Fruit fly (Drosophila melanogaster): ENCODE measurements around the gene Archease.
A peak's percentile ranks its signal among the peaks of the same experiment; 100 is the strongest.

Gene Archease

dm6 chr3R:21703346-21703745 is 40.6 kb upstream of the Archease start (continued):
- peak in 1 of 2 experiments; percentile 6 for TF ChIP-seq bsh (GFP tag; optimal IDR thresholded peaks at IDR 0.05)
- TF ChIP-seq CG13624 (GFP tag; optimal IDR thresholded peaks at IDR 0.05) = no peak
- TF ChIP-seq CkIIα-i1 (GFP tag; IDR thresholded peaks at IDR 0.05) = no peak
- TF ChIP-seq zen2 (GFP tag; IDR thresholded peaks at IDR 0.05; ENCODE audit: partially characterized antibody) = no peak
- no peak for TF ChIP-seq sim (GFP tag; IDR thresholded peaks at IDR 0.05)
- TF ChIP-seq caup (GFP tag; optimal IDR thresholded peaks at IDR 0.05; ENCODE audit: severe bottlenecking) = no peak
- peak; percentile 32 for TF ChIP-seq fd96Cb (tag; optimal IDR thresholded peaks at IDR 0.05)
- TF ChIP-seq repo (GFP tag; optimal IDR thresholded peaks at IDR 0.05) = no peak
- TF ChIP-seq vfl (GFP tag; optimal IDR thresholded peaks at IDR 0.05) = no peak
- no peak for TF ChIP-seq wdn (GFP tag; IDR thresholded peaks at IDR 0.05)
- TF ChIP-seq Six4 (GFP tag; optimal IDR thresholded peaks at IDR 0.05) = no peak
- no peak for TF ChIP-seq Camta (GFP tag; optimal IDR thresholded peaks at IDR 0.05)
- TF ChIP-seq CG7357 (GFP tag; IDR thresholded peaks at IDR 0.05) = no peak
- TF ChIP-seq Ets65A (GFP tag) = no peak
- no peak for TF ChIP-seq Antp (GFP tag; optimal IDR thresholded peaks at IDR 0.05)
- TF ChIP-seq CG17361 (GFP tag; IDR thresholded peaks at IDR 0.05) = 0 out of 3 replicates have a peak, but pooled peaks have one; percentile 25
- TF ChIP-seq Pdp1 (GFP tag; optimal IDR thresholded peaks at IDR 0.05) = no peak
- no peak for TF ChIP-seq CG34422 (GFP tag; IDR thresholded peaks at IDR 0.05)
- TF ChIP-seq salm (tag; optimal IDR thresholded peaks at IDR 0.05) = no peak
- no peak for TF ChIP-seq CG13775 (GFP tag; optimal IDR thresholded peaks at IDR 0.05)
- no peak for TF ChIP-seq CG31224 (GFP tag; IDR thresholded peaks at IDR 0.05)
- TF ChIP-seq CG6175 (GFP tag; IDR thresholded peaks at IDR 0.05) = no peak
- no peak for TF ChIP-seq CG1233 (GFP tag; optimal IDR thresholded peaks at IDR 0.05)
- TF ChIP-seq eve (GFP tag; optimal IDR thresholded peaks at IDR 0.05) = peak in 1 of 2 experiments; percentile 28
- TF ChIP-seq CG6854 (GFP tag; optimal IDR thresholded peaks at IDR 0.05) = no peak
- no peak for TF ChIP-seq CG13123 (GFP tag; optimal IDR thresholded peaks at IDR 0.05)
- TF ChIP-seq pfk (GFP tag; optimal IDR thresholded peaks at IDR 0.05) = no peak
- TF ChIP-seq gro (GFP tag; optimal IDR thresholded peaks at IDR 0.05) = no peak
- no peak for TF ChIP-seq Myb (GFP tag; optimal IDR thresholded peaks at IDR 0.05)
- TF ChIP-seq CG14050 (GFP tag; IDR thresholded peaks at IDR 0.05) = no peak
- TF ChIP-seq CG14860 (GFP tag; IDR thresholded peaks at IDR 0.05; ENCODE audit: partially characterized antibody) = no peak
- TF ChIP-seq sc (optimal IDR thresholded peaks at IDR 0.05) = no peak
- no peak for TF ChIP-seq sc (GFP tag; optimal IDR thresholded peaks at IDR 0.05)
- no peak for TF ChIP-seq CG7556 (GFP tag; optimal IDR thresholded peaks at IDR 0.05)
- TF ChIP-seq ro (GFP tag; IDR thresholded peaks at IDR 0.05) = no peak
- no peak for TF ChIP-seq CG11560 (tag; IDR thresholded peaks at IDR 0.05)
- TF ChIP-seq run (tag; optimal IDR thresholded peaks at IDR 0.05) = no peak
- TF ChIP-seq CG10267 (tag; optimal IDR thresholded peaks at IDR 0.05) = no peak
- TF ChIP-seq wor (GFP tag; IDR thresholded peaks at IDR 0.05) = 0 out of 2 replicates have a peak, but pooled peaks have one; percentile 12
- TF ChIP-seq CG13296 (GFP tag; optimal IDR thresholded peaks at IDR 0.05) = no peak
- TF ChIP-seq B-H1 (GFP tag; IDR thresholded peaks at IDR 0.05) = no peak
- TF ChIP-seq gsb-n (tag; optimal IDR thresholded peaks at IDR 0.05) = no peak
- TF ChIP-seq CG11247 (GFP tag; IDR thresholded peaks at IDR 0.05) = no peak
- no peak for TF ChIP-seq NfI (GFP tag; optimal IDR thresholded peaks at IDR 0.05)
- no peak for TF ChIP-seq CG43689 (GFP tag; IDR thresholded peaks at IDR 0.05)
- TF ChIP-seq CG1603 (tag; optimal IDR thresholded peaks at IDR 0.05) = no peak
- TF ChIP-seq mirr (GFP tag; optimal IDR thresholded peaks at IDR 0.05) = no peak
- peak; percentile 32 for TF ChIP-seq CG13424 (tag; optimal IDR thresholded peaks at IDR 0.05)
- no peak for TF ChIP-seq Abd-B (GFP tag; optimal IDR thresholded peaks at IDR 0.05)
- no peak for TF ChIP-seq CG3065 (GFP tag; optimal IDR thresholded peaks at IDR 0.05)
- TF ChIP-seq CG30020 (tag; optimal IDR thresholded peaks at IDR 0.05) = no peak
- TF ChIP-seq CG14965 (GFP tag; optimal IDR thresholded peaks at IDR 0.05; ENCODE audit: borderline replicate concordance) = no peak
